Fruit fly (Drosophila melanogaster): Measurements from ENCODE around the gene CG14570.

DNA sequence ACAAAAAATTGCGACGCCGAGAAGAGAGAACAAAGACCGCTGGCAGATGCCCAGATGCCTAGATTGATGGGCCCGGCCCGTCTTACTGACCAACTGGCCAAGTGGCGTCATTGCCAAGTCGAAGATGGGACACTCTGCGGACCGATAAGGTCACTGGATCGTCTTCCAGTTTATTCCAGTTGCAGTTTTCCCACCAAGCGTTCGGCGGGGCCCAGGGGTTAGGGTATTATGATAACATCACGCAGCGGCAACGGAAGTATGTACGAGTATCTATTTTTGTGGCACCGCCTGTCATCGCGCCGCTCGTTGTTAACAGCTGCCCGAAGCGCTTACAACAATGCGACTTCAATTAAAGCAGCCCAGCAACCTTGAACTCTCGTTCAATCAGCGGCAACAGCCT, 30.2 kb downstream of the CG14570 start:
- TF ChIP-seq topi (GFP tag; optimal IDR thresholded peaks at IDR 0.05) (no peak), Met (GFP tag; optimal IDR thresholded peaks at IDR 0.05) (no peak), fd85E (GFP tag; optimal IDR thresholded peaks at IDR 0.05) (no peak), svp (GFP tag) (no peak), CG7368 (GFP tag; optimal IDR thresholded peaks at IDR 0.05) (no peak), Eip78C (GFP tag) (no peak), Blimp-1 (GFP tag; optimal IDR thresholded peaks at IDR 0.05) (no peak), CG4318 (GFP tag; optimal IDR thresholded peaks at IDR 0.05) (no peak), CG6276 (GFP tag; optimal IDR thresholded peaks at IDR 0.05) (no peak), salr (GFP tag; optimal IDR thresholded peaks at IDR 0.05) (no peak), Eip93F (GFP tag; optimal IDR thresholded peaks at IDR 0.05) (no peak)
